Worm (Caenorhabditis elegans): ENCODE measurements around the gene ncap-1.

- TF ChIP-seq W03F9.2 (tag; optimal IDR thresholded peaks at IDR 0.05) (no peak), him-1 (tag; optimal IDR thresholded peaks at IDR 0.05) (no peak), dao-5 (tag; optimal IDR thresholded peaks at IDR 0.05) (no peak)
Observed at ce11 chrII:2927533-2927932, 8.4 kb upstream of the ncap-1 start, which contains the start of the genes ZK355.3 and ZK355.8.

Data from whole organism, L4/young adult.